4 fruit fly cellular contexts compared by ENCODE assay signal in genomic region chr2L:1884409-1885082, dm6.
TF ChIP-seq lines count a peak whose summit lies in the region.

Gene Wdr62 (plus strand): TSS chr2L:1884622.

TF ChIP-seq in whole organism, adult, 20 proteins besides CTCF, POLR2A, EP300 and RAD21 (continued from another document):
- TF ChIP-seq bab1 (GFP tag; optimal IDR thresholded peaks at IDR 0.05; lab: Kevin White, UChicago) (peak; percentile 48), ovo (GFP tag; optimal IDR thresholded peaks at IDR 0.05; lab: Kevin White, UChicago) (no peak)

TF ChIP-seq in whole organism, embryonic, 481 proteins besides CTCF, POLR2A, EP300 and RAD21 (continued from another document and continues in another):
- TF ChIP-seq chm (GFP tag; IDR thresholded peaks at IDR 0.05; lab: Robert Waterston, UW) (peak; percentile 83), luna (GFP tag; optimal IDR thresholded peaks at IDR 0.05; lab: Kevin White, UChicago) (peak; percentile 14), Dad (GFP tag; optimal IDR thresholded peaks at IDR 0.05; lab: Kevin White, UChicago) (peak; percentile 31), dm (GFP tag; optimal IDR thresholded peaks at IDR 0.05; lab: Kevin White, UChicago) (peak; percentile 50), CG2120 (GFP tag; optimal IDR thresholded peaks at IDR 0.05; lab: Kevin White, UChicago) (peak; percentile 53), ewg (GFP tag; optimal IDR thresholded peaks at IDR 0.05; lab: Kevin White, UChicago) (no peak), Vsx1 (GFP tag; optimal IDR thresholded peaks at IDR 0.05; lab: Kevin White, UChicago) (peak; percentile 90), CG10654 (GFP tag; optimal IDR thresholded peaks at IDR 0.05; lab: Kevin White, UChicago) (no peak), CG31441 (GFP tag; IDR thresholded peaks at IDR 0.05; lab: Robert Waterston, UW) (peak; percentile 50), Hr78 (GFP tag; optimal IDR thresholded peaks at IDR 0.05; lab: Kevin White, UChicago) (peak in 1 of 2 experiments; percentile 49), Rx (GFP tag; IDR thresholded peaks at IDR 0.05; lab: Robert Waterston, UW) (no peak), lbe (GFP tag; optimal IDR thresholded peaks at IDR 0.05; lab: Kevin White, UChicago) (peak; percentile 57), Myb (GFP tag; optimal IDR thresholded peaks at IDR 0.05; lab: Kevin White, UChicago) (peak; percentile 86), CG17328 (GFP tag; IDR thresholded peaks at IDR 0.05; lab: Robert Waterston, UW) (peak; percentile 22; the same call in 1 of the 2 replicates), Hr3 (GFP tag; optimal IDR thresholded peaks at IDR 0.05; lab: Kevin White, UChicago) (peak; percentile 7), emc (GFP tag; optimal IDR thresholded peaks at IDR 0.05; lab: Kevin White, UChicago) (no peak), so (GFP tag; IDR thresholded peaks at IDR 0.05; lab: Robert Waterston, UW) (peak; percentile 59; the same call in 1 of the 3 replicates), CG9437 (GFP tag; optimal IDR thresholded peaks at IDR 0.05; lab: Kevin White, UChicago) (no peak), CG12071 (GFP tag; optimal IDR thresholded peaks at IDR 0.05; lab: Kevin White, UChicago) (peak; percentile 55), CG4404 (GFP tag; IDR thresholded peaks at IDR 0.05; lab: Robert Waterston, UW) (no peak), CG17186 (GFP tag; optimal IDR thresholded peaks at IDR 0.05; lab: Kevin White, UChicago) (peak; percentile 42), CG8765 (GFP tag; IDR thresholded peaks at IDR 0.05; lab: Robert Waterston, UW) (0 out of 2 replicates have a peak, but pooled peaks have one; percentile 18), CG4282 (GFP tag; optimal IDR thresholded peaks at IDR 0.05; lab: Kevin White, UChicago) (peak; percentile 27), dpn (GFP tag; optimal IDR thresholded peaks at IDR 0.05; lab: Kevin White, UChicago) (peak; percentile 58 to 63), CG8281 (tag; optimal IDR thresholded peaks at IDR 0.05; lab: Kevin White, UChicago) (no peak), cwo (GFP tag; optimal IDR thresholded peaks at IDR 0.05; lab: Kevin White, UChicago) (peak; percentile 71), CG10267 (tag; optimal IDR thresholded peaks at IDR 0.05; lab: Kevin White, UChicago) (peak; percentile 68), CG5953 (GFP tag; IDR thresholded peaks at IDR 0.05; lab: Robert Waterston, UW) (peak; percentile 31; the same call in 1 of the 2 replicates), slbo (GFP tag; IDR thresholded peaks at IDR 0.05; lab: Robert Waterston, UW) (peak; percentile 40; the same call in 1 of the 2 replicates), peb (GFP tag; IDR thresholded peaks at IDR 0.05; lab: Robert Waterston, UW) (no peak), CG8924 (tag; optimal IDR thresholded peaks at IDR 0.05; lab: Kevin White, UChicago) (peak; percentile 65), Pdp1 (GFP tag; optimal IDR thresholded peaks at IDR 0.05; lab: Kevin White, UChicago) (peak; percentile 29 to 81), maf-S (GFP tag; optimal IDR thresholded peaks at IDR 0.05; lab: Kevin White, UChicago) (peak; percentile 44), sima (GFP tag; optimal IDR thresholded peaks at IDR 0.05; lab: Kevin White, UChicago) (no peak), CG17802 (tag; optimal IDR thresholded peaks at IDR 0.05; lab: Kevin White, UChicago) (no peak), CG2712 (tag; optimal IDR thresholded peaks at IDR 0.05; lab: Kevin White, UChicago) (peak; percentile 76), p53 (GFP tag; optimal IDR thresholded peaks at IDR 0.05; lab: Kevin White, UChicago) (peak; percentile 18), Fer2 (tag; optimal IDR thresholded peaks at IDR 0.05; lab: Kevin White, UChicago) (no peak), ac (GFP tag; optimal IDR thresholded peaks at IDR 0.05; lab: Kevin White, UChicago) (no peak), NfI (GFP tag; optimal IDR thresholded peaks at IDR 0.05; lab: Kevin White, UChicago) (peak; percentile 34), Fer3 (tag; optimal IDR thresholded peaks at IDR 0.05; lab: Kevin White, UChicago) (peak; percentile 21), gfzf (GFP tag; optimal IDR thresholded peaks at IDR 0.05; lab: Kevin White, UChicago) (peak; percentile 89), CG10565 (GFP tag; optimal IDR thresholded peaks at IDR 0.05; lab: Kevin White, UChicago) (no peak)

TF ChIP-seq in whole organism, prepupa, 60 proteins besides CTCF, POLR2A, EP300 and RAD21 (continued from another document):
- peak; percentile 62 for TF ChIP-seq CG16779 (tag; optimal IDR thresholded peaks at IDR 0.05; lab: Kevin White, UChicago)
- no peak for TF ChIP-seq fd85E (GFP tag; optimal IDR thresholded peaks at IDR 0.05; lab: Kevin White, UChicago)
- peak; percentile 39 for TF ChIP-seq Met (GFP tag; optimal IDR thresholded peaks at IDR 0.05; lab: Kevin White, UChicago)
- peak; percentile 21 for TF ChIP-seq lz (GFP tag; optimal IDR thresholded peaks at IDR 0.05; lab: Kevin White, UChicago)
- TF ChIP-seq Sox14 (GFP tag; optimal IDR thresholded peaks at IDR 0.05; lab: Kevin White, UChicago), result peak; percentile 40
- peak; percentile 16 for TF ChIP-seq Lpt (GFP tag; optimal IDR thresholded peaks at IDR 0.05; lab: Kevin White, UChicago)
- no peak for TF ChIP-seq CG10631 (GFP tag; optimal IDR thresholded peaks at IDR 0.05; lab: Kevin White, UChicago)
- peak; percentile 23 for TF ChIP-seq CG31627 (GFP tag; optimal IDR thresholded peaks at IDR 0.05; lab: Kevin White, UChicago)
- TF ChIP-seq CG3032 (tag; optimal IDR thresholded peaks at IDR 0.05; lab: Kevin White, UChicago), result peak; percentile 23
- peak; percentile 7 for TF ChIP-seq dac (GFP tag; optimal IDR thresholded peaks at IDR 0.05; lab: Kevin White, UChicago)
- peak; percentile 18 for TF ChIP-seq achi (GFP tag; optimal IDR thresholded peaks at IDR 0.05; lab: Kevin White, UChicago)
- peak; percentile 15 for TF ChIP-seq CG34406 (GFP tag; optimal IDR thresholded peaks at IDR 0.05; lab: Kevin White, UChicago)
- no peak for TF ChIP-seq Gug (GFP tag; IDR thresholded peaks at IDR 0.05; lab: Robert Waterston, UW)
- no peak for TF ChIP-seq OdsH (GFP tag; optimal IDR thresholded peaks at IDR 0.05; lab: Kevin White, UChicago)
- TF ChIP-seq ss (GFP tag; optimal IDR thresholded peaks at IDR 0.05; lab: Kevin White, UChicago), result peak; percentile 73 to 75
- no peak for TF ChIP-seq CG8632 (GFP tag; optimal IDR thresholded peaks at IDR 0.05; lab: Kevin White, UChicago)
- no peak for TF ChIP-seq Ets96B (tag; optimal IDR thresholded peaks at IDR 0.05; lab: Kevin White, UChicago)
- TF ChIP-seq Hr38 (GFP tag; optimal IDR thresholded peaks at IDR 0.05; lab: Kevin White, UChicago), result no peak
- no peak for TF ChIP-seq Blimp-1 (GFP tag; optimal IDR thresholded peaks at IDR 0.05; lab: Kevin White, UChicago)
- TF ChIP-seq CG6792 (GFP tag; optimal IDR thresholded peaks at IDR 0.05; lab: Kevin White, UChicago), result peak; percentile 6
- peak; percentile 53 for TF ChIP-seq CG6854 (GFP tag; optimal IDR thresholded peaks at IDR 0.05; lab: Kevin White, UChicago)
- TF ChIP-seq CG32006 (GFP tag; optimal IDR thresholded peaks at IDR 0.05; lab: Kevin White, UChicago), result peak; percentile 26
- TF ChIP-seq Hr4 (GFP tag; optimal IDR thresholded peaks at IDR 0.05; lab: Kevin White, UChicago), result no peak
- peak; percentile 30 for TF ChIP-seq vri (GFP tag; optimal IDR thresholded peaks at IDR 0.05; lab: Kevin White, UChicago)
- peak; percentile 67 for TF ChIP-seq CG6808 (GFP tag; optimal IDR thresholded peaks at IDR 0.05; lab: Kevin White, UChicago)
- no peak for TF ChIP-seq Ets21C (GFP tag; optimal IDR thresholded peaks at IDR 0.05; lab: Kevin White, UChicago)
- peak; percentile 53 for TF ChIP-seq esn (GFP tag; optimal IDR thresholded peaks at IDR 0.05; lab: Kevin White, UChicago)
- TF ChIP-seq pdm3 (GFP tag; optimal IDR thresholded peaks at IDR 0.05; lab: Kevin White, UChicago), result peak; percentile 40
- peak; percentile 29 for TF ChIP-seq Sox102F (GFP tag; optimal IDR thresholded peaks at IDR 0.05; lab: Kevin White, UChicago)
- no peak for TF ChIP-seq CG11294 (GFP tag; IDR thresholded peaks at IDR 0.05; lab: Robert Waterston, UW)
- TF ChIP-seq CG6276 (GFP tag; optimal IDR thresholded peaks at IDR 0.05; lab: Kevin White, UChicago), result peak; percentile 69
- TF ChIP-seq CG15336 (GFP tag; IDR thresholded peaks at IDR 0.05; lab: Robert Waterston, UW), result peak; percentile 31; the same call in 1 of the 2 replicates
- peak; percentile 17 for TF ChIP-seq dsx (GFP tag; optimal IDR thresholded peaks at IDR 0.05; lab: Kevin White, UChicago; ENCODE audit: poor library complexity, severe bottlenecking)
- TF ChIP-seq Hr39 (GFP tag; optimal IDR thresholded peaks at IDR 0.05; lab: Kevin White, UChicago), result no peak
- peak; percentile 87 for TF ChIP-seq svp (GFP tag; lab: Kevin White, UChicago)
- no peak for TF ChIP-seq Sox15 (GFP tag; optimal IDR thresholded peaks at IDR 0.05; lab: Kevin White, UChicago)
- peak; percentile 46 for TF ChIP-seq Eip75B (GFP tag; optimal IDR thresholded peaks at IDR 0.05; lab: Kevin White, UChicago)
- TF ChIP-seq CG9139 (GFP tag; optimal IDR thresholded peaks at IDR 0.05; lab: Kevin White, UChicago), result peak; percentile 48
- TF ChIP-seq cyc (GFP tag; optimal IDR thresholded peaks at IDR 0.05; lab: Kevin White, UChicago), result no peak
- TF ChIP-seq CG11902 (GFP tag; optimal IDR thresholded peaks at IDR 0.05; lab: Kevin White, UChicago), result no peak
- peak; percentile 4 for TF ChIP-seq CG3919 (GFP tag; optimal IDR thresholded peaks at IDR 0.05; lab: Kevin White, UChicago)

TF ChIP-seq in whole organism, wandering third instar larva, 38 proteins besides CTCF, POLR2A, EP300 and RAD21 (continued from another document):
- TF ChIP-seq CrebA (GFP tag; optimal IDR thresholded peaks at IDR 0.05; lab: Kevin White, UChicago; ENCODE audit: borderline replicate concordance) (no peak), Rel (GFP tag; optimal IDR thresholded peaks at IDR 0.05; lab: Kevin White, UChicago) (no peak), Rel (tag; optimal IDR thresholded peaks at IDR 0.05; lab: Kevin White, UChicago) (peak; percentile 62), ey (GFP tag; optimal IDR thresholded peaks at IDR 0.05; lab: Kevin White, UChicago) (peak; percentile 22), usp (GFP tag; optimal IDR thresholded peaks at IDR 0.05; lab: Kevin White, UChicago) (no peak), br (GFP tag; optimal IDR thresholded peaks at IDR 0.05; lab: Kevin White, UChicago) (peak; percentile 65), Abd-B (GFP tag; optimal IDR thresholded peaks at IDR 0.05; lab: Kevin White, UChicago) (no peak), N (GFP tag; optimal IDR thresholded peaks at IDR 0.05; lab: Kevin White, UChicago) (peak; percentile 43), Myc (optimal IDR thresholded peaks at IDR 0.05; lab: Kevin White, UChicago) (peak; percentile 32), dsf (GFP tag; optimal IDR thresholded peaks at IDR 0.05; lab: Kevin White, UChicago; ENCODE audit: borderline replicate concordance) (no peak), Dif (GFP tag; optimal IDR thresholded peaks at IDR 0.05; lab: Kevin White, UChicago; ENCODE audit: partially characterized antibody) (peak; percentile 85), GATAd (GFP tag; optimal IDR thresholded peaks at IDR 0.05; lab: Kevin White, UChicago) (peak; percentile 71), Hnf4 (GFP tag; optimal IDR thresholded peaks at IDR 0.05; lab: Kevin White, UChicago) (peak; percentile 67), foxo (GFP tag; optimal IDR thresholded peaks at IDR 0.05; lab: Kevin White, UChicago) (peak in 1 of 2 experiments; percentile 34), dl (GFP tag; optimal IDR thresholded peaks at IDR 0.05; lab: Kevin White, UChicago; ENCODE audit: insufficient read depth in 1 of 2, partially characterized antibody in 2 of 2) (peak; percentile 30 to 45), Dfd (GFP tag; optimal IDR thresholded peaks at IDR 0.05; lab: Kevin White, UChicago) (no peak)
